Fruit fly (Drosophila melanogaster) whole organism, embryonic: Measurements from ENCODE around the gene Tfb5.

ENCODE experiments used
- Ada2b ChIP-seq: fragments of 200-800 bp; sonication (Bioruptor generic); IDR thresholded peaks from 2 replicates; pipeline ENCODE4 v1.3.6; 2022; ENCODE audit warnings: missing biosample characterization, missing genetic modification characterization
- Adf1 ChIP-seq: fragments of 200-800 bp; sonication (Bioruptor generic); IDR thresholded peaks from 2 replicates; pipeline ENCODE4 v1.3.6; 2022; ENCODE audit warnings: missing biosample characterization, missing genetic modification characterization
- Antp ChIP-seq: fragments of 200-800 bp; sonication (Bioruptor generic); optimal IDR thresholded peaks from 3 replicates; lab custom pipeline; 2016; ENCODE audit warnings: missing biosample characterization, missing genetic modification characterization
- Atf-2 ChIP-seq: fragments of 200-800 bp; sonication (Bioruptor generic); optimal IDR thresholded peaks from 2 replicates; lab custom pipeline; 2016; ENCODE audit warnings: missing biosample characterization, missing genetic modification characterization
- CG12299 ChIP-seq: fragments of 200-800 bp; sonication (Bioruptor generic); optimal IDR thresholded peaks from 2 replicates; lab custom pipeline; 2018; ENCODE audit warnings: missing biosample characterization, mild to moderate bottlenecking, missing genetic modification characterization
- CG12391 ChIP-seq: fragments of 200-800 bp; sonication (Bioruptor generic); optimal IDR thresholded peaks from 3 replicates; lab custom pipeline; 2018; ENCODE audit warnings: missing biosample characterization, mild to moderate bottlenecking, missing genetic modification characterization, moderate library complexity
- CG13624 ChIP-seq: fragments of 200-800 bp; sonication (Bioruptor generic); optimal IDR thresholded peaks from 2 replicates; lab custom pipeline; 2016; ENCODE audit warnings: missing biosample characterization, missing genetic modification characterization
- CG1603 ChIP-seq: fragments of 200-800 bp; sonication (Bioruptor generic); optimal IDR thresholded peaks from 2 replicates; lab custom pipeline; 2019; ENCODE audit warnings: missing biosample characterization, mild to moderate bottlenecking, missing genetic modification characterization, moderate library complexity
- CG18764 ChIP-seq: fragments of 200-800 bp; sonication (Bioruptor generic); optimal IDR thresholded peaks from 3 replicates; lab custom pipeline; 2016; ENCODE audit warnings: missing biosample characterization, missing genetic modification characterization
- CG2889 ChIP-seq: fragments of 200-800 bp; sonication (Bioruptor generic); IDR thresholded peaks from 3 replicates; pipeline ENCODE4 v1.3.6; 2022; ENCODE audit warnings: missing biosample characterization, missing genetic modification characterization
- CG31441 ChIP-seq: fragments of 200-800 bp; sonication (Bioruptor generic); IDR thresholded peaks from 2 replicates; pipeline ENCODE4 v1.3.6; 2022; ENCODE audit warnings: missing biosample characterization, missing genetic modification characterization
- CG3407 ChIP-seq: fragments of 200-800 bp; sonication (Bioruptor generic); optimal IDR thresholded peaks from 2 replicates; lab custom pipeline; 2018; ENCODE audit warnings: missing biosample characterization, mild to moderate bottlenecking, missing genetic modification characterization
- CG43689 ChIP-seq: fragments of 200-800 bp; sonication (Bioruptor generic); IDR thresholded peaks from 2 replicates; pipeline ENCODE4 v1.3.6; 2022; ENCODE audit warnings: missing biosample characterization, missing genetic modification characterization
- CG5245 ChIP-seq: fragments of 200-800 bp; sonication (Bioruptor generic); optimal IDR thresholded peaks from 3 replicates; lab custom pipeline; 2016; ENCODE audit warnings: missing biosample characterization, missing genetic modification characterization
- CG6689 ChIP-seq: fragments of 200-800 bp; sonication (Bioruptor generic); IDR thresholded peaks from 2 replicates; pipeline ENCODE4 v1.3.6; 2022; ENCODE audit warnings: missing biosample characterization, missing genetic modification characterization
- CG6854 ChIP-seq: fragments of 200-800 bp; sonication (Bioruptor generic); optimal IDR thresholded peaks from 3 replicates; lab custom pipeline; 2017; ENCODE audit warnings: missing biosample characterization, mild to moderate bottlenecking, missing genetic modification characterization
- CG7839 ChIP-seq: fragments of 200-800 bp; sonication (Bioruptor generic); optimal IDR thresholded peaks from 3 replicates; lab custom pipeline; 2018; ENCODE audit warnings: missing biosample characterization, mild to moderate bottlenecking, missing genetic modification characterization, moderate library complexity
- CG9797 ChIP-seq: fragments of 200-800 bp; sonication (Bioruptor generic); optimal IDR thresholded peaks from 3 replicates; lab custom pipeline; 2018; ENCODE audit warnings: missing biosample characterization, mild to moderate bottlenecking, missing genetic modification characterization
- Chrac-16 ChIP-seq: fragments of 200-800 bp; sonication (Bioruptor generic); optimal IDR thresholded peaks from 3 replicates; lab custom pipeline; 2016; ENCODE audit warnings: missing biosample characterization, missing genetic modification characterization
- Dbx ChIP-seq: fragments of 200-800 bp; sonication (Bioruptor generic); IDR thresholded peaks from 3 replicates; pipeline ENCODE4 v1.3.6; 2022; ENCODE audit warnings: missing biosample characterization, missing genetic modification characterization
- ERR ChIP-seq: fragments of 200-800 bp; sonication (Bioruptor generic); optimal IDR thresholded peaks from 2 replicates; lab custom pipeline; 2016; ENCODE audit warnings: missing biosample characterization, missing genetic modification characterization
- Fer1 ChIP-seq: fragments of 200-800 bp; sonication (Bioruptor generic); optimal IDR thresholded peaks from 2 replicates; lab custom pipeline; 2017; ENCODE audit warnings: missing biosample characterization, mild to moderate bottlenecking, missing genetic modification characterization
- HLH4C ChIP-seq: fragments of 200-800 bp; sonication (Bioruptor generic); IDR thresholded peaks from 3 replicates; pipeline ENCODE4 v1.3.6; 2022; ENCODE audit warnings: missing biosample characterization, missing genetic modification characterization; ENCODE audit not compliant: partially characterized antibody
- HmgZ ChIP-seq: fragments of 200-800 bp; sonication (Bioruptor generic); optimal IDR thresholded peaks from 2 replicates; lab custom pipeline; 2018; ENCODE audit warnings: missing biosample characterization, mild to moderate bottlenecking, missing genetic modification characterization
- Hmx ChIP-seq: fragments of 200-800 bp; sonication (Bioruptor generic); optimal IDR thresholded peaks from 2 replicates; lab custom pipeline; 2016; ENCODE audit warnings: missing biosample characterization, missing genetic modification characterization
- Jarid2 ChIP-seq: fragments of 200-800 bp; sonication (Bioruptor generic); optimal IDR thresholded peaks from 3 replicates; lab custom pipeline; 2017; ENCODE audit warnings: mild to moderate bottlenecking, missing biosample characterization, missing genetic modification reagents, missing genetic modification characterization
- Max ChIP-seq: fragments of 200-800 bp; sonication (Bioruptor generic); optimal IDR thresholded peaks from 2 replicates; lab custom pipeline; 2016; ENCODE audit warnings: missing biosample characterization, mild to moderate bottlenecking, missing genetic modification characterization
- NC2α ChIP-seq: fragments of 200-800 bp; sonication (Bioruptor generic); optimal IDR thresholded peaks from 2 replicates; lab custom pipeline; 2016; ENCODE audit warnings: missing biosample characterization, missing genetic modification characterization
- Nf-YA ChIP-seq: fragments of 200-800 bp; sonication (Bioruptor generic); IDR thresholded peaks from 2 replicates; pipeline ENCODE4 v1.3.6; 2022; ENCODE audit warnings: missing biosample characterization, missing genetic modification characterization
- Sox100B ChIP-seq: fragments of 200-800 bp; sonication (Bioruptor generic); optimal IDR thresholded peaks from 3 replicates; lab custom pipeline; 2018; ENCODE audit warnings: missing biosample characterization, mild to moderate bottlenecking, missing genetic modification characterization
- Stat92E ChIP-seq, 3 experiments: fragments of >200 bp in 2 of 3; fragments of 200-800 bp in 1 of 3; sonication (Bioruptor generic) in 1 of 3; optimal IDR thresholded peaks; 2 replicates each; lab custom pipeline; 2017 to 2019; ENCODE audit warnings: missing biosample characterization in 3 of 3, missing genetic modification characterization in 3 of 3, mild to moderate bottlenecking in 1 of 3, moderate library complexity in 1 of 3
- YL-1 ChIP-seq: fragments of 200-800 bp; sonication (Bioruptor generic); optimal IDR thresholded peaks from 3 replicates; lab custom pipeline; 2017; ENCODE audit warnings: missing biosample characterization, mild to moderate bottlenecking, missing genetic modification characterization
- ara ChIP-seq: fragments of 200-800 bp; sonication (Bioruptor generic); IDR thresholded peaks from 2 replicates; pipeline ENCODE4 v1.3.6; 2022; ENCODE audit warnings: missing biosample characterization, missing genetic modification characterization
- ase ChIP-seq: fragments of 200-800 bp; sonication (Bioruptor generic); IDR thresholded peaks from 3 replicates; pipeline ENCODE4 v1.3.6; 2022; ENCODE audit warnings: missing biosample characterization, missing genetic modification characterization
- caup ChIP-seq: fragments of 200-800 bp; sonication (Bioruptor generic); optimal IDR thresholded peaks from 3 replicates; lab custom pipeline; 2017; ENCODE audit warnings: missing biosample characterization, mild to moderate bottlenecking, missing genetic modification characterization, moderate library complexity; ENCODE audit not compliant: severe bottlenecking
- ci ChIP-seq: fragments of 200-800 bp; sonication (Bioruptor generic); IDR thresholded peaks from 3 replicates; pipeline ENCODE4 v1.3.6; 2022; ENCODE audit warnings: missing biosample characterization, missing genetic modification characterization
- dpn ChIP-seq, 2 experiments: fragments of 200-800 bp; sonication (Bioruptor generic); optimal IDR thresholded peaks; 3 replicates each; lab custom pipeline; 2016; ENCODE audit warnings: missing biosample characterization in 2 of 2, missing genetic modification characterization in 2 of 2
- exex ChIP-seq: fragments of 200-800 bp; sonication (Bioruptor generic); optimal IDR thresholded peaks from 4 replicates; lab custom pipeline; 2018; ENCODE audit warnings: missing biosample characterization, mild to moderate bottlenecking, missing genetic modification characterization, moderate library complexity
- gem ChIP-seq: fragments of 200-800 bp; sonication (Bioruptor generic); optimal IDR thresholded peaks from 2 replicates; lab custom pipeline; 2019; ENCODE audit warnings: missing biosample characterization, mild to moderate bottlenecking, missing genetic modification characterization, moderate library complexity
- gfzf ChIP-seq: fragments of 200-800 bp; sonication (Bioruptor generic); optimal IDR thresholded peaks from 2 replicates; lab custom pipeline; 2016; ENCODE audit warnings: missing biosample characterization, mild to moderate bottlenecking, missing genetic modification characterization, moderate library complexity
- hkb ChIP-seq, 2 experiments: fragments of 200-800 bp in 1 of 2; fragments of >200 bp in 1 of 2; sonication (Bioruptor generic) in 1 of 2; IDR thresholded peaks in 1 of 2; optimal IDR thresholded peaks in 1 of 2; 2 replicates each; pipeline versions ENCODE4 v1.3.6 to Lab custom; 2017 to 2022; ENCODE audit warnings: missing biosample characterization in 1 of 2, missing genetic modification characterization in 1 of 2
- jigr1 ChIP-seq: fragments of 200-800 bp; sonication (Bioruptor generic); IDR thresholded peaks from 3 replicates; pipeline ENCODE4 v1.3.6; 2022; ENCODE audit warnings: missing biosample characterization, missing genetic modification characterization
- pnt ChIP-seq: fragments of 200-800 bp; sonication (Bioruptor generic); optimal IDR thresholded peaks from 3 replicates; lab custom pipeline; 2016; ENCODE audit warnings: missing biosample characterization, missing genetic modification characterization
- pum ChIP-seq: fragments of 200-800 bp; sonication (Bioruptor generic); optimal IDR thresholded peaks from 2 replicates; lab custom pipeline; 2016; ENCODE audit warnings: missing biosample characterization, missing genetic modification characterization
- row ChIP-seq: fragments of 200-800 bp; sonication (Bioruptor generic); IDR thresholded peaks from 3 replicates; pipeline ENCODE4 v1.3.6; 2022; ENCODE audit warnings: missing biosample characterization, missing genetic modification characterization
- sima ChIP-seq: fragments of 200-800 bp; sonication (Bioruptor generic); optimal IDR thresholded peaks from 2 replicates; lab custom pipeline; 2016; ENCODE audit warnings: missing biosample characterization, missing genetic modification characterization
- tio ChIP-seq: fragments of 200-800 bp; sonication (Bioruptor generic); optimal IDR thresholded peaks from 2 replicates; lab custom pipeline; 2017; ENCODE audit warnings: missing biosample characterization, missing genetic modification characterization, inconsistent platforms
- vvl ChIP-seq: fragments of 200-800 bp; sonication (Bioruptor generic); IDR thresholded peaks from 2 replicates; pipeline ENCODE4 v1.3.6; 2022; ENCODE audit warnings: missing biosample characterization, missing genetic modification characterization
- wek ChIP-seq: fragments of 200-800 bp; sonication (Bioruptor generic); optimal IDR thresholded peaks from 3 replicates; lab custom pipeline; 2018; ENCODE audit warnings: missing biosample characterization, mild to moderate bottlenecking, missing genetic modification characterization, moderate library complexity

Gene Tfb5

dm6 chr2L:5004677-5005463 lies 5.8 kb downstream of the Tfb5 start (continued):
- TF ChIP-seq gfzf = peak; percentile 11
- peak; percentile 84 for TF ChIP-seq CG18764 (GFP tag; lab: Kevin White, UChicago)
- peak; percentile 93 for TF ChIP-seq pum (GFP tag; lab: Kevin White, UChicago)
- peak; percentile 97 for TF ChIP-seq CG13624
- peak; percentile 94 for TF ChIP-seq ase (GFP tag; lab: Robert Waterston, UW)
- peak; percentile 98 for TF ChIP-seq Dbx
- peak; percentile 98 for TF ChIP-seq vvl (GFP tag; lab: Robert Waterston, UW)
- TF ChIP-seq NC2α (GFP tag; lab: Kevin White, UChicago) = peak; percentile 83
- TF ChIP-seq CG3407 (GFP tag; lab: Kevin White, UChicago) = peak; percentile 86
- TF ChIP-seq CG43689 (GFP tag; lab: Robert Waterston, UW) = peak; percentile 88
- TF ChIP-seq CG5245 (GFP tag; lab: Kevin White, UChicago) = peak; percentile 91
- TF ChIP-seq gem (tag; lab: Kevin White, UChicago) = peak; percentile 95
- peak; percentile 95 for TF ChIP-seq CG12299 (tag; lab: Kevin White, UChicago)
- TF ChIP-seq dpn (GFP tag; optimal IDR thresholded peaks at IDR 0.05; lab: Kevin White, UChicago) = peak; percentile 95 to 96
- peak; percentile 91 for TF ChIP-seq CG2889 (GFP tag; lab: Robert Waterston, UW)
- peak; percentile 97 for TF ChIP-seq ci
- TF ChIP-seq YL-1 (GFP tag; lab: Kevin White, UChicago) = peak; percentile 60
- peak; percentile 61 for TF ChIP-seq Jarid2 (GFP tag; lab: Kevin White, UChicago)
- TF ChIP-seq CG31441 = peak; percentile 93
- TF ChIP-seq CG7839 (tag; lab: Kevin White, UChicago) = peak; percentile 95
- TF ChIP-seq Ada2b (GFP tag; lab: Robert Waterston, UW) = peak; percentile 98
- TF ChIP-seq exex = peak; percentile 88
- peak; percentile 88 for TF ChIP-seq Nf-YA
- TF ChIP-seq Adf1 (GFP tag; lab: Robert Waterston, UW) = peak; percentile 83
- TF ChIP-seq pnt (GFP tag; lab: Kevin White, UChicago) = peak; percentile 94
- TF ChIP-seq Hmx = peak; percentile 74
- peak; percentile 94 for TF ChIP-seq CG6854 (GFP tag; lab: Kevin White, UChicago)
- TF ChIP-seq HmgZ (tag; lab: Kevin White, UChicago) = peak; percentile 96
- peak; percentile 95 for TF ChIP-seq ERR
- TF ChIP-seq HLH4C = no peak
- peak; percentile 97 for TF ChIP-seq caup
- peak; percentile 90 for TF ChIP-seq Chrac-16 (GFP tag; lab: Kevin White, UChicago)
- peak; percentile 93 for TF ChIP-seq CG12391 (tag; lab: Kevin White, UChicago)
- TF ChIP-seq Stat92E (GFP tag; optimal IDR thresholded peaks at IDR 0.05; lab: Kevin White, UChicago) = no peak
- peak; percentile 85 for TF ChIP-seq Max
- TF ChIP-seq Sox100B = peak; percentile 87
- peak; percentile 95 for TF ChIP-seq CG6689 (GFP tag; lab: Robert Waterston, UW)
- TF ChIP-seq CG9797 (GFP tag; lab: Kevin White, UChicago) = peak; percentile 40
- peak; percentile 44 for TF ChIP-seq wek (GFP tag; lab: Kevin White, UChicago)
- TF ChIP-seq jigr1 (GFP tag; lab: Robert Waterston, UW) = peak; percentile 91
- TF ChIP-seq Antp (GFP tag; lab: Kevin White, UChicago) = peak; percentile 97
- TF ChIP-seq tio (GFP tag; lab: Kevin White, UChicago) = no peak
- TF ChIP-seq ara (GFP tag; lab: Robert Waterston, UW) = peak; percentile 92
- peak; percentile 98 for TF ChIP-seq Fer1 (GFP tag; lab: Kevin White, UChicago)
- peak; percentile 87 for TF ChIP-seq sima (GFP tag; lab: Kevin White, UChicago)
- peak; percentile 90 for TF ChIP-seq Atf-2 (GFP tag; lab: Kevin White, UChicago)
- TF ChIP-seq hkb (optimal IDR thresholded peaks at IDR 0.05; lab: Kevin White, UChicago) = no peak
- TF ChIP-seq hkb (GFP tag; IDR thresholded peaks at IDR 0.05; lab: Robert Waterston, UW) = peak; percentile 97
- peak; percentile 82 for TF ChIP-seq CG1603 (tag; lab: Kevin White, UChicago)
- TF ChIP-seq row = peak; percentile 98
